Fruit fly (Drosophila melanogaster) whole organism, embryonic: Measurements from ENCODE around the gene mst.

Experiments used
- Ada2b ChIP-seq: fragments of 200-800 bp; sonication (Bioruptor generic); IDR thresholded peaks from 2 replicates; pipeline ENCODE4 v1.3.6; 2022; ENCODE audit warnings: missing biosample characterization, missing genetic modification characterization
- Antp ChIP-seq: fragments of 200-800 bp; sonication (Bioruptor generic); optimal IDR thresholded peaks from 3 replicates; lab custom pipeline; 2016; ENCODE audit warnings: missing biosample characterization, missing genetic modification characterization
- Blimp-1 ChIP-seq: fragments of 200-800 bp; sonication (Bioruptor generic); optimal IDR thresholded peaks from 3 replicates; lab custom pipeline; 2018; ENCODE audit warnings: missing biosample characterization, missing genetic modification characterization, mild to moderate bottlenecking, moderate library complexity, missing genetic modification reagents
- CG10543 ChIP-seq: fragments of 200-800 bp; sonication (Bioruptor generic); optimal IDR thresholded peaks from 3 replicates; lab custom pipeline; 2017; ENCODE audit warnings: missing biosample characterization, mild to moderate bottlenecking, missing genetic modification characterization, moderate library complexity
- CG12104 ChIP-seq: fragments of 200-800 bp; sonication (Bioruptor generic); optimal IDR thresholded peaks from 3 replicates; lab custom pipeline; 2016; ENCODE audit warnings: missing biosample characterization, missing genetic modification characterization
- CG14014 ChIP-seq: fragments of 200-800 bp; sonication (Bioruptor generic); IDR thresholded peaks from 2 replicates; pipeline ENCODE4 v1.3.6; 2022; ENCODE audit warnings: missing biosample characterization, missing genetic modification characterization
- CG15269 ChIP-seq: fragments of 200-800 bp; sonication (Bioruptor generic); optimal IDR thresholded peaks from 2 replicates; lab custom pipeline; 2018; ENCODE audit warnings: missing biosample characterization, mild to moderate bottlenecking, missing genetic modification characterization, moderate library complexity
- CG15601 ChIP-seq: fragments of 200-800 bp; sonication (Bioruptor generic); optimal IDR thresholded peaks from 3 replicates; lab custom pipeline; 2019; ENCODE audit warnings: missing biosample characterization, mild to moderate bottlenecking, missing genetic modification characterization, moderate library complexity
- CG32772 ChIP-seq: fragments of 200-800 bp; sonication (Bioruptor generic); IDR thresholded peaks from 2 replicates; pipeline ENCODE4 v1.3.6; 2022; ENCODE audit warnings: missing biosample characterization, missing genetic modification characterization
- CG33557 ChIP-seq: fragments of 200-800 bp; sonication (Bioruptor generic); optimal IDR thresholded peaks from 2 replicates; lab custom pipeline; 2019; ENCODE audit warnings: missing biosample characterization, mild to moderate bottlenecking, missing genetic modification characterization, moderate library complexity
- CG3995 ChIP-seq: fragments of 200-800 bp; sonication (Bioruptor generic); optimal IDR thresholded peaks from 3 replicates; lab custom pipeline; 2016; ENCODE audit warnings: missing biosample characterization, missing genetic modification characterization
- CG4404 ChIP-seq: fragments of 200-800 bp; sonication (Bioruptor generic); IDR thresholded peaks from 2 replicates; pipeline ENCODE4 v1.3.6; 2022; ENCODE audit warnings: missing biosample characterization, missing genetic modification characterization
- CG6683 ChIP-seq: fragments of 200-800 bp; sonication (Bioruptor generic); optimal IDR thresholded peaks from 2 replicates; lab custom pipeline; 2017; ENCODE audit warnings: missing biosample characterization, mild to moderate bottlenecking, missing genetic modification characterization, missing genetic modification reagents
- CG6791 ChIP-seq: fragments of 200-800 bp; sonication (Bioruptor generic); IDR thresholded peaks from 3 replicates; pipeline ENCODE4 v1.3.6; 2022; ENCODE audit warnings: missing biosample characterization, missing genetic modification characterization; ENCODE audit not compliant: partially characterized antibody
- CG7556 ChIP-seq: fragments of 200-800 bp; sonication (Bioruptor generic); optimal IDR thresholded peaks from 2 replicates; lab custom pipeline; 2017; ENCODE audit warnings: missing biosample characterization, mild to moderate bottlenecking, missing genetic modification characterization
- CG8290 ChIP-seq, 3 experiments: fragments of 200-800 bp; sonication (Bioruptor generic); optimal IDR thresholded peaks; 2 replicates each; lab custom pipeline; 2016 to 2019; ENCODE audit warnings: missing biosample characterization in 3 of 3, missing genetic modification characterization in 3 of 3, mild to moderate bottlenecking in 2 of 3, moderate library complexity in 1 of 3
- CG8478 ChIP-seq: fragments of >200 bp; optimal IDR thresholded peaks from 2 replicates; lab custom pipeline; 2018
- D19A ChIP-seq: fragments of 200-800 bp; optimal IDR thresholded peaks from 3 replicates; lab custom pipeline; 2019; ENCODE audit warnings: missing biosample characterization, mild to moderate bottlenecking, missing genetic modification characterization, moderate library complexity
- Elba2 ChIP-seq: fragments of 200-800 bp; sonication (Bioruptor generic); optimal IDR thresholded peaks from 3 replicates; lab custom pipeline; 2016; ENCODE audit warnings: missing biosample characterization, missing genetic modification characterization
- GATAe ChIP-seq: fragments of 200-800 bp; sonication (Bioruptor generic); conservative IDR thresholded peaks from 2 replicates; pipeline ENCODE4 v1.3.6; 2022; ENCODE audit warnings: missing biosample characterization, missing genetic modification characterization
- NFAT ChIP-seq: fragments of 200-800 bp; sonication (Bioruptor generic); IDR thresholded peaks from 2 replicates; pipeline ENCODE4 v1.3.6; 2022; ENCODE audit warnings: missing biosample characterization, missing genetic modification characterization
- PHDP ChIP-seq: fragments of 200-800 bp; sonication (Bioruptor generic); optimal IDR thresholded peaks from 3 replicates; lab custom pipeline; 2018; ENCODE audit warnings: missing biosample characterization, mild to moderate bottlenecking, missing genetic modification characterization, moderate library complexity
- Rx ChIP-seq: fragments of 200-800 bp; sonication (Bioruptor generic); IDR thresholded peaks from 2 replicates; pipeline ENCODE4 v1.3.6; 2022; ENCODE audit warnings: missing biosample characterization, missing genetic modification characterization
- Sry-δ ChIP-seq: fragments of 200-800 bp; sonication (Bioruptor generic); optimal IDR thresholded peaks from 2 replicates; lab custom pipeline; 2016; ENCODE audit warnings: missing biosample characterization, missing genetic modification characterization
- YL-1 ChIP-seq: fragments of 200-800 bp; sonication (Bioruptor generic); optimal IDR thresholded peaks from 3 replicates; lab custom pipeline; 2017; ENCODE audit warnings: missing biosample characterization, mild to moderate bottlenecking, missing genetic modification characterization
- abd-A ChIP-seq: fragments of 200-800 bp; sonication (Bioruptor generic); optimal IDR thresholded peaks from 3 replicates; lab custom pipeline; 2019; ENCODE audit warnings: missing biosample characterization, mild to moderate bottlenecking, missing genetic modification characterization, moderate library complexity
- amos ChIP-seq: fragments of 200-800 bp; sonication (Bioruptor generic); IDR thresholded peaks from 2 replicates; pipeline ENCODE4 v1.3.6; 2022; ENCODE audit warnings: missing biosample characterization, missing genetic modification characterization; ENCODE audit not compliant: partially characterized antibody
- ara ChIP-seq: fragments of 200-800 bp; sonication (Bioruptor generic); IDR thresholded peaks from 2 replicates; pipeline ENCODE4 v1.3.6; 2022; ENCODE audit warnings: missing biosample characterization, missing genetic modification characterization
- btn ChIP-seq: fragments of 200-800 bp; sonication (Bioruptor generic); optimal IDR thresholded peaks from 2 replicates; lab custom pipeline; 2016; ENCODE audit warnings: missing biosample characterization, missing genetic modification characterization
- dimm ChIP-seq: fragments of 200-800 bp; sonication (Bioruptor generic); IDR thresholded peaks from 2 replicates; pipeline ENCODE4 v1.3.6; 2022; ENCODE audit warnings: missing biosample characterization, missing genetic modification characterization
- disco-r ChIP-seq: fragments of 200-800 bp; sonication (Bioruptor generic); optimal IDR thresholded peaks from 2 replicates; lab custom pipeline; 2016; ENCODE audit warnings: missing biosample characterization, missing genetic modification characterization
- dpn ChIP-seq, 2 experiments: fragments of 200-800 bp; sonication (Bioruptor generic); optimal IDR thresholded peaks; 3 replicates each; lab custom pipeline; 2016; ENCODE audit warnings: missing biosample characterization in 2 of 2, missing genetic modification characterization in 2 of 2
- eyg ChIP-seq: fragments of 200-800 bp; sonication (Bioruptor generic); optimal IDR thresholded peaks from 3 replicates; lab custom pipeline; 2016; ENCODE audit warnings: missing biosample characterization, missing genetic modification characterization
- gcm2 ChIP-seq: fragments of 200-800 bp; sonication (Bioruptor generic); optimal IDR thresholded peaks from 2 replicates; lab custom pipeline; 2016; ENCODE audit warnings: missing biosample characterization, missing genetic modification characterization
- nerfin-1 ChIP-seq: fragments of 200-800 bp; sonication (Bioruptor generic); optimal IDR thresholded peaks from 3 replicates; lab custom pipeline; 2019; ENCODE audit warnings: missing biosample characterization, mild to moderate bottlenecking, missing genetic modification characterization, moderate library complexity
- oc ChIP-seq: fragments of 200-800 bp; sonication (Bioruptor generic); optimal IDR thresholded peaks from 2 replicates; lab custom pipeline; 2018; ENCODE audit warnings: missing biosample characterization, mild to moderate bottlenecking, missing genetic modification characterization, moderate library complexity
- odd ChIP-seq: fragments of 200-800 bp; sonication (Bioruptor generic); optimal IDR thresholded peaks from 2 replicates; lab custom pipeline; 2017; ENCODE audit warnings: missing biosample characterization, mild to moderate bottlenecking, missing genetic modification characterization
- pfk ChIP-seq: fragments of 200-800 bp; sonication (Bioruptor generic); optimal IDR thresholded peaks from 2 replicates; lab custom pipeline; 2018; ENCODE audit warnings: missing biosample characterization, mild to moderate bottlenecking, missing genetic modification characterization, moderate library complexity
- pho ChIP-seq: fragments of 200-800 bp; sonication (Bioruptor generic); optimal IDR thresholded peaks from 2 replicates; lab custom pipeline; 2016; ENCODE audit warnings: missing biosample characterization, missing genetic modification characterization
- sim ChIP-seq: fragments of 200-800 bp; sonication (Bioruptor generic); IDR thresholded peaks from 2 replicates; pipeline ENCODE4 v1.3.6; 2022; ENCODE audit warnings: missing biosample characterization, missing genetic modification characterization
- sima ChIP-seq: fragments of 200-800 bp; sonication (Bioruptor generic); optimal IDR thresholded peaks from 2 replicates; lab custom pipeline; 2016; ENCODE audit warnings: missing biosample characterization, missing genetic modification characterization
- slbo ChIP-seq: fragments of 200-800 bp; sonication (Bioruptor generic); IDR thresholded peaks from 2 replicates; pipeline ENCODE4 v1.3.6; 2022; ENCODE audit warnings: missing biosample characterization, missing genetic modification characterization
- sna ChIP-seq: fragments of 200-800 bp; sonication (Bioruptor generic); IDR thresholded peaks from 2 replicates; pipeline ENCODE4 v1.3.6; 2022; ENCODE audit warnings: missing biosample characterization, missing genetic modification characterization; ENCODE audit not compliant: partially characterized antibody
- sqz ChIP-seq: fragments of 200-800 bp; sonication (Bioruptor generic); optimal IDR thresholded peaks from 3 replicates; lab custom pipeline; 2018; ENCODE audit warnings: missing biosample characterization, mild to moderate bottlenecking, missing genetic modification characterization
- ssp ChIP-seq: fragments of 200-800 bp; sonication (Bioruptor generic); IDR thresholded peaks from 2 replicates; pipeline ENCODE4 v1.3.6; 2022; ENCODE audit warnings: missing biosample characterization, missing genetic modification characterization
- tll ChIP-seq, 2 experiments: fragments of 200-800 bp in 1 of 2; fragments of >200 bp in 1 of 2; sonication (Bioruptor generic) in 1 of 2; optimal IDR thresholded peaks; 2 replicates each; lab custom pipeline; 2017 to 2019; ENCODE audit warnings: missing biosample characterization in 2 of 2, missing genetic modification characterization in 2 of 2, mild to moderate bottlenecking in 1 of 2, moderate library complexity in 1 of 2
- tna ChIP-seq: fragments of 200-800 bp; sonication (Bioruptor generic); IDR thresholded peaks from 2 replicates; pipeline ENCODE4 v1.3.6; 2022; ENCODE audit warnings: missing biosample characterization, missing genetic modification characterization; ENCODE audit not compliant: partially characterized antibody
- trem ChIP-seq: fragments of 200-800 bp; optimal IDR thresholded peaks from 3 replicates; lab custom pipeline; 2019; ENCODE audit warnings: missing biosample characterization, mild to moderate bottlenecking, missing genetic modification characterization, moderate library complexity
- usp ChIP-seq: fragments of >200 bp; optimal IDR thresholded peaks from 2 replicates; lab custom pipeline; 2017; ENCODE audit warnings: missing biosample characterization, missing genetic modification characterization

mst gene

DNA sequence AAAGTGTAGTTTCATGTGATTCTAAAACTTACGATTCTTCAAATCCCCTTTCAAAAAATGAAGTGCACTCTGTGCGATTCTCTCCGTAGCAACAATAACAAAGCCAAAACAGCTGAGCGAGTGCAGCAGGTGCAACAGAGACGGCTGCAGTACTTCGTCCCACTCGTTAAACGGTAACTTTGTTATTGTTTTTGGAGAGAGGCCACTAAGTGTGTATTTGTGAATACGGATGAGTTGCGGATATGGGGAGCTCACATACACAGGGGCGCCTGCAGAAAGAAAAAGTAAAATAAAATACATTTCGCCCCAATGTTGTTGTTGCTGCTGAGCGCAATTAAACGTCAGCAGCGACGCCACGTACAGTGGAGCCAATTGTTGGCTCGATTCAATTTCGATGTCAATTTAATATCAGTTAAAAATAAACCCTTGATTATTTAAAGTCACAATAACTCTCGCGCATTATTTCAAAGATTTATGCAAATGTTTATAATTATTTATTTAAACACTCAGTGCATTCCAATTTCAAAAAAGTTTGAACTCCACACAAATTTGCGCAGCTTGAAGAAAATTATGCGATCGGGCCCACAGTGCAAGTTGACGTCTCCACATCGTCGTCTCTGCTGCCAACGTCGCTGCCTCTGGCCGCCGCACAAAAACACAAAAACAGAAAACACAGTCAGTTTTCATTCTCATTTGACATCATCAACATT is 21.3 kb upstream of the mst start (continued):
- TF ChIP-seq CG33557 (GFP tag; lab: Kevin White, UChicago), result peak; percentile 95
- TF ChIP-seq Rx (GFP tag; lab: Robert Waterston, UW), result peak; percentile 93
- no peak for TF ChIP-seq CG8478 (lab: Kevin White, UChicago)
- peak; percentile 80 for TF ChIP-seq CG3995 (GFP tag; lab: Kevin White, UChicago)
- TF ChIP-seq Elba2, result peak; percentile 19
- peak; percentile 85 for TF ChIP-seq sima (GFP tag; lab: Kevin White, UChicago)
- no peak for TF ChIP-seq sna (GFP tag; lab: Robert Waterston, UW)
- TF ChIP-seq CG15601 (tag; lab: Kevin White, UChicago), result peak; percentile 96
- TF ChIP-seq CG32772 (GFP tag; lab: Robert Waterston, UW), result peak; percentile 94
- peak; percentile 96 for TF ChIP-seq CG6683 (GFP tag; lab: Kevin White, UChicago)
- TF ChIP-seq dimm, result peak; percentile 88
- TF ChIP-seq NFAT, result peak; percentile 94
- TF ChIP-seq GATAe, result peak; percentile 83
- peak; percentile 99 for TF ChIP-seq CG10543 (GFP tag; lab: Kevin White, UChicago)
- TF ChIP-seq pfk (GFP tag; lab: Kevin White, UChicago), result peak; percentile 72
- TF ChIP-seq nerfin-1 (tag; lab: Kevin White, UChicago), result peak; percentile 97
- TF ChIP-seq Ada2b (GFP tag; lab: Robert Waterston, UW), result peak; percentile 96
- peak; percentile 96 for TF ChIP-seq Blimp-1 (GFP tag; lab: Kevin White, UChicago)
- TF ChIP-seq CG14014 (GFP tag; lab: Robert Waterston, UW), result peak; percentile 97
- peak; percentile 96 for TF ChIP-seq abd-A (tag; lab: Kevin White, UChicago)
- TF ChIP-seq trem, result peak; percentile 93
- TF ChIP-seq sim (GFP tag; lab: Robert Waterston, UW), result peak; percentile 90
- peak; percentile 99 for TF ChIP-seq CG15269 (tag; lab: Kevin White, UChicago)
- peak; percentile 98 for TF ChIP-seq PHDP (tag; lab: Kevin White, UChicago)
- TF ChIP-seq CG4404 (GFP tag; lab: Robert Waterston, UW), result peak; percentile 95
- peak; percentile 95 for TF ChIP-seq D19A (tag; lab: Kevin White, UChicago)
- peak; percentile 97 for TF ChIP-seq pho (GFP tag; lab: Kevin White, UChicago)
- no peak for TF ChIP-seq tna (GFP tag; lab: Robert Waterston, UW)
- peak; percentile 94 for TF ChIP-seq sqz (GFP tag; lab: Kevin White, UChicago)
- no peak for TF ChIP-seq CG6791
- peak; percentile 99 for TF ChIP-seq CG12104 (GFP tag; lab: Kevin White, UChicago)
- TF ChIP-seq Sry-δ (GFP tag; lab: Kevin White, UChicago), result peak; percentile 66
- TF ChIP-seq eyg (GFP tag; lab: Kevin White, UChicago), result peak; percentile 91
- peak; percentile 97 for TF ChIP-seq slbo (GFP tag; lab: Robert Waterston, UW)
- peak; percentile 97 for TF ChIP-seq oc
- TF ChIP-seq CG8290 (GFP tag; optimal IDR thresholded peaks at IDR 0.05; lab: Kevin White, UChicago), result peak; percentile 90
- TF ChIP-seq CG8290 (tag; optimal IDR thresholded peaks at IDR 0.05; lab: Kevin White, UChicago), result peak; percentile 84 to 86
- peak; percentile 94 for TF ChIP-seq disco-r (GFP tag; lab: Kevin White, UChicago)
- peak in 1 of 2 experiments; percentile 47 for TF ChIP-seq tll (GFP tag; optimal IDR thresholded peaks at IDR 0.05; lab: Kevin White, UChicago)
- TF ChIP-seq ssp (GFP tag; lab: Robert Waterston, UW), result peak; percentile 90
- peak; percentile 93 for TF ChIP-seq YL-1 (GFP tag; lab: Kevin White, UChicago)
- peak; percentile 97 for TF ChIP-seq odd
- TF ChIP-seq gcm2 (GFP tag; lab: Kevin White, UChicago), result peak; percentile 93
- TF ChIP-seq ara, result peak; percentile 94
- peak; percentile 98 for TF ChIP-seq CG7556
- TF ChIP-seq amos (GFP tag; lab: Robert Waterston, UW), result no peak
- peak; percentile 97 to 98 for TF ChIP-seq dpn (GFP tag; optimal IDR thresholded peaks at IDR 0.05; lab: Kevin White, UChicago)
- peak; percentile 92 for TF ChIP-seq Antp
- TF ChIP-seq btn (GFP tag; lab: Kevin White, UChicago), result peak; percentile 86
- no peak for TF ChIP-seq usp (GFP tag; lab: Kevin White, UChicago)
